Fruit fly (Drosophila melanogaster) whole organism, embryonic: ENCODE results near the gene ninaC.

Experiments
- Abd-B ChIP-seq: fragments of 200-800 bp; sonication (Bioruptor generic); optimal IDR thresholded peaks from 2 replicates; lab custom pipeline; 2018; ENCODE audit warnings: missing biosample characterization, mild to moderate bottlenecking, missing genetic modification characterization, moderate library complexity
- Antp ChIP-seq: fragments of 200-800 bp; sonication (Bioruptor generic); optimal IDR thresholded peaks from 3 replicates; lab custom pipeline; 2016; ENCODE audit warnings: missing biosample characterization, missing genetic modification characterization
- Awh ChIP-seq: fragments of 200-800 bp; sonication (Bioruptor generic); IDR thresholded peaks from 2 replicates; pipeline ENCODE4, ENCODE4 v1.3.6; 2022; ENCODE audit warnings: missing biosample characterization, missing genetic modification characterization
- B-H1 ChIP-seq: fragments of 200-800 bp; sonication (Bioruptor generic); IDR thresholded peaks from 3 replicates; pipeline ENCODE4 v1.3.6; 2022; ENCODE audit warnings: missing biosample characterization, missing genetic modification characterization
- CG10366 ChIP-seq: fragments of 200-800 bp; sonication (Bioruptor generic); IDR thresholded peaks from 2 replicates; pipeline ENCODE4 v1.3.6; 2022; ENCODE audit warnings: missing biosample characterization, missing genetic modification characterization
- CG10654 ChIP-seq: fragments of 200-800 bp; sonication (Bioruptor generic); optimal IDR thresholded peaks from 2 replicates; lab custom pipeline; 2016; ENCODE audit warnings: missing biosample characterization, missing genetic modification characterization
- CG12219 ChIP-seq: fragments of 200-800 bp; sonication (Bioruptor generic); optimal IDR thresholded peaks from 3 replicates; lab custom pipeline; 2018; ENCODE audit warnings: missing biosample characterization, mild to moderate bottlenecking, missing genetic modification characterization
- CG12391 ChIP-seq: fragments of 200-800 bp; sonication (Bioruptor generic); optimal IDR thresholded peaks from 3 replicates; lab custom pipeline; 2018; ENCODE audit warnings: missing biosample characterization, mild to moderate bottlenecking, missing genetic modification characterization, moderate library complexity
- CG13296 ChIP-seq: fragments of 200-800 bp; sonication (Bioruptor generic); optimal IDR thresholded peaks from 3 replicates; lab custom pipeline; 2018; ENCODE audit warnings: missing biosample characterization, mild to moderate bottlenecking, missing genetic modification characterization
- CG14441 ChIP-seq: fragments of 200-800 bp; sonication (Bioruptor generic); IDR thresholded peaks from 2 replicates; pipeline ENCODE4 v1.3.6; 2022; ENCODE audit warnings: missing biosample characterization, missing genetic modification characterization
- CG14667 ChIP-seq: fragments of 200-800 bp; sonication (Bioruptor generic); IDR thresholded peaks from 2 replicates; pipeline ENCODE4 v1.3.6; 2022; ENCODE audit warnings: missing biosample characterization, missing genetic modification characterization
- CG15011 ChIP-seq: fragments of 200-800 bp; sonication (Bioruptor generic); optimal IDR thresholded peaks from 3 replicates; lab custom pipeline; 2018; ENCODE audit warnings: missing biosample characterization, mild to moderate bottlenecking, missing genetic modification characterization
- CG17186 ChIP-seq: fragments of 200-800 bp; sonication (Bioruptor generic); optimal IDR thresholded peaks from 3 replicates; lab custom pipeline; 2017; ENCODE audit warnings: missing biosample characterization, missing genetic modification reagents, missing genetic modification characterization
- CG31441 ChIP-seq: fragments of 200-800 bp; sonication (Bioruptor generic); IDR thresholded peaks from 2 replicates; pipeline ENCODE4 v1.3.6; 2022; ENCODE audit warnings: missing biosample characterization, missing genetic modification characterization
- CG32772 ChIP-seq: fragments of 200-800 bp; sonication (Bioruptor generic); IDR thresholded peaks from 2 replicates; pipeline ENCODE4 v1.3.6; 2022; ENCODE audit warnings: missing biosample characterization, missing genetic modification characterization
- CG34422 ChIP-seq: fragments of 200-800 bp; sonication (Bioruptor generic); IDR thresholded peaks from 3 replicates; pipeline ENCODE4 v1.3.6; 2022; ENCODE audit warnings: missing biosample characterization, missing genetic modification characterization
- CG4730 ChIP-seq: fragments of 200-800 bp; sonication (Bioruptor generic); IDR thresholded peaks from 2 replicates; pipeline ENCODE4 v1.3.6; 2022; ENCODE audit warnings: missing biosample characterization, missing genetic modification characterization
- CG5245 ChIP-seq: fragments of 200-800 bp; sonication (Bioruptor generic); optimal IDR thresholded peaks from 3 replicates; lab custom pipeline; 2016; ENCODE audit warnings: missing biosample characterization, missing genetic modification characterization
- CG6272 ChIP-seq: fragments of 200-800 bp; sonication (Bioruptor generic); IDR thresholded peaks from 2 replicates; pipeline ENCODE4 v1.3.6; 2022; ENCODE audit warnings: missing biosample characterization, missing genetic modification characterization
- CG6654 ChIP-seq: fragments of 200-800 bp; sonication (Bioruptor generic); optimal IDR thresholded peaks from 2 replicates; lab custom pipeline; 2017; ENCODE audit warnings: missing biosample characterization, mild to moderate bottlenecking, missing genetic modification characterization
- CG6689 ChIP-seq: fragments of 200-800 bp; sonication (Bioruptor generic); IDR thresholded peaks from 2 replicates; pipeline ENCODE4 v1.3.6; 2022; ENCODE audit warnings: missing biosample characterization, missing genetic modification characterization
- CG8944 ChIP-seq: fragments of 200-800 bp; sonication (Bioruptor generic); optimal IDR thresholded peaks from 3 replicates; lab custom pipeline; 2016; ENCODE audit warnings: missing biosample characterization, missing genetic modification characterization
- Doc3 ChIP-seq: fragments of 200-800 bp; sonication (Bioruptor generic); IDR thresholded peaks from 3 replicates; pipeline ENCODE4 v1.3.6; 2022; ENCODE audit warnings: missing biosample characterization, missing genetic modification characterization; ENCODE audit not compliant: partially characterized antibody
- HHEX ChIP-seq: fragments of 200-800 bp; sonication (Bioruptor generic); optimal IDR thresholded peaks from 3 replicates; lab custom pipeline; 2017; ENCODE audit warnings: missing biosample characterization, mild to moderate bottlenecking, missing genetic modification characterization, missing genetic modification reagents
- Mes4 ChIP-seq: fragments of 200-800 bp; sonication (Bioruptor generic); optimal IDR thresholded peaks from 2 replicates; lab custom pipeline; 2016; ENCODE audit warnings: missing biosample characterization, missing genetic modification characterization
- Oaz ChIP-seq: fragments of 200-800 bp; sonication (Bioruptor generic); IDR thresholded peaks from 2 replicates; pipeline ENCODE4 v1.3.6; 2022; ENCODE audit warnings: missing biosample characterization, missing genetic modification characterization
- Oli ChIP-seq: fragments of 200-800 bp; sonication (Bioruptor generic); optimal IDR thresholded peaks from 2 replicates; lab custom pipeline; 2018; ENCODE audit warnings: missing biosample characterization, mild to moderate bottlenecking, missing genetic modification characterization, moderate library complexity
- Trl ChIP-seq, 3 experiments: fragments of >200 bp in 2 of 3; fragments of 200-800 bp in 1 of 3; sonication (Bioruptor generic) in 1 of 3; optimal IDR thresholded peaks; 2 replicates in 1 of 3; 3 replicates in 2 of 3; lab custom pipeline; 2016 to 2017; ENCODE audit warnings: missing biosample characterization in 1 of 3, missing genetic modification characterization in 1 of 3
- bab2 ChIP-seq: fragments of 200-800 bp; sonication (Bioruptor generic); optimal IDR thresholded peaks from 2 replicates; lab custom pipeline; 2016; ENCODE audit warnings: missing biosample characterization, missing genetic modification characterization
- br ChIP-seq: fragments of >200 bp; optimal IDR thresholded peaks from 2 replicates; lab custom pipeline; 2017
- chif ChIP-seq, 2 experiments: fragments of 200-800 bp; sonication (Bioruptor generic); optimal IDR thresholded peaks; 3 replicates each; lab custom pipeline; 2016; ENCODE audit warnings: missing biosample characterization in 2 of 2, missing genetic modification characterization in 2 of 2
- dmrt11E ChIP-seq: fragments of 200-800 bp; sonication (Bioruptor generic); optimal IDR thresholded peaks from 3 replicates; lab custom pipeline; 2018; ENCODE audit warnings: missing biosample characterization, mild to moderate bottlenecking, missing genetic modification characterization, moderate library complexity
- grn ChIP-seq: fragments of 200-800 bp; sonication (Bioruptor generic); optimal IDR thresholded peaks from 3 replicates; lab custom pipeline; 2017; ENCODE audit warnings: missing biosample characterization, missing genetic modification characterization
- hkb ChIP-seq, 2 experiments: fragments of 200-800 bp in 1 of 2; fragments of >200 bp in 1 of 2; sonication (Bioruptor generic) in 1 of 2; IDR thresholded peaks in 1 of 2; optimal IDR thresholded peaks in 1 of 2; 2 replicates each; pipeline versions ENCODE4 v1.3.6 to Lab custom; 2017 to 2022; ENCODE audit warnings: missing biosample characterization in 1 of 2, missing genetic modification characterization in 1 of 2
- lbe ChIP-seq: fragments of 200-800 bp; sonication (Bioruptor generic); optimal IDR thresholded peaks from 2 replicates; lab custom pipeline; 2016; ENCODE audit warnings: missing biosample characterization, mild to moderate bottlenecking, missing genetic modification characterization
- lmd ChIP-seq: fragments of 200-800 bp; sonication (Bioruptor generic); IDR thresholded peaks from 2 replicates; pipeline ENCODE4 v1.3.6; 2022; ENCODE audit warnings: missing biosample characterization, missing genetic modification characterization
- onecut ChIP-seq: fragments of 200-800 bp; sonication (Bioruptor generic); IDR thresholded peaks from 2 replicates; pipeline ENCODE4 v1.3.6; 2022; ENCODE audit warnings: missing biosample characterization, missing genetic modification characterization
- pan ChIP-seq, 4 experiments: fragments of >200 bp in 3 of 4; fragments of 200-800 bp in 1 of 4; sonication (Bioruptor generic) in 1 of 4; optimal IDR thresholded peaks in 3 of 4; IDR thresholded peaks in 1 of 4; 2 replicates each; pipeline versions ENCODE4 v1.3.6 to Lab custom; 2017 to 2022; ENCODE audit warnings: missing biosample characterization in 2 of 4, missing genetic modification characterization in 2 of 4, mixed read lengths in 1 of 4
- pnt ChIP-seq: fragments of 200-800 bp; sonication (Bioruptor generic); optimal IDR thresholded peaks from 3 replicates; lab custom pipeline; 2016; ENCODE audit warnings: missing biosample characterization, missing genetic modification characterization
- prd ChIP-seq, 3 experiments: fragments of >200 bp in 2 of 3; fragments of 200-800 bp in 1 of 3; sonication (Bioruptor generic) in 1 of 3; optimal IDR thresholded peaks in 2 of 3; IDR thresholded peaks in 1 of 3; 2 replicates in 2 of 3; 3 replicates in 1 of 3; pipeline versions ENCODE4 v1.3.6 to Lab custom; 2017 to 2022; ENCODE audit warnings: missing biosample characterization in 1 of 3, missing genetic modification characterization in 1 of 3
- ranshi ChIP-seq: fragments of 200-800 bp; sonication (Bioruptor generic); IDR thresholded peaks from 2 replicates; pipeline ENCODE4 v1.3.6; 2022; ENCODE audit warnings: missing biosample characterization, missing genetic modification characterization
- row ChIP-seq: fragments of 200-800 bp; sonication (Bioruptor generic); IDR thresholded peaks from 3 replicates; pipeline ENCODE4 v1.3.6; 2022; ENCODE audit warnings: missing biosample characterization, missing genetic modification characterization
- run ChIP-seq: fragments of 200-800 bp; sonication (Bioruptor generic); optimal IDR thresholded peaks from 3 replicates; lab custom pipeline; 2018; ENCODE audit warnings: missing biosample characterization, mild to moderate bottlenecking, missing genetic modification characterization
- sens-2 ChIP-seq: fragments of 200-800 bp; sonication (Bioruptor generic); IDR thresholded peaks from 2 replicates; pipeline ENCODE4 v1.3.6; 2022; ENCODE audit warnings: missing biosample characterization, missing genetic modification characterization
- slbo ChIP-seq: fragments of 200-800 bp; sonication (Bioruptor generic); IDR thresholded peaks from 2 replicates; pipeline ENCODE4 v1.3.6; 2022; ENCODE audit warnings: missing biosample characterization, missing genetic modification characterization
- so ChIP-seq: fragments of 200-800 bp; sonication (Bioruptor generic); IDR thresholded peaks from 3 replicates; pipeline ENCODE4 v1.3.6; 2022; ENCODE audit warnings: missing biosample characterization, missing genetic modification characterization
- ssp ChIP-seq: fragments of 200-800 bp; sonication (Bioruptor generic); IDR thresholded peaks from 2 replicates; pipeline ENCODE4 v1.3.6; 2022; ENCODE audit warnings: missing biosample characterization, missing genetic modification characterization
- vfl ChIP-seq: fragments of 200-800 bp; sonication (Bioruptor generic); optimal IDR thresholded peaks from 2 replicates; lab custom pipeline; 2016; ENCODE audit warnings: missing biosample characterization, missing genetic modification characterization
- zfh1 ChIP-seq: fragments of 200-800 bp; sonication (Bioruptor generic); IDR thresholded peaks from 3 replicates; pipeline ENCODE4 v1.3.6; 2022; ENCODE audit warnings: missing biosample characterization, missing genetic modification characterization

ninaC gene

dm6 chr2L:7376157-7376556 is 1.3 kb upstream of the ninaC start (continued):
- TF ChIP-seq CG12219 (GFP tag; lab: Kevin White, UChicago): peak; percentile 27
- peak; percentile 55 for TF ChIP-seq CG14441 (GFP tag; lab: Robert Waterston, UW)
- peak; percentile 49 for TF ChIP-seq lmd (GFP tag; lab: Robert Waterston, UW)
- TF ChIP-seq Abd-B (GFP tag; lab: Kevin White, UChicago): peak; percentile 27
- TF ChIP-seq Antp: peak; percentile 27
- no peak for TF ChIP-seq prd (optimal IDR thresholded peaks at IDR 0.05; lab: Kevin White, UChicago)
- peak; percentile 57; the same call in 2 of the 3 replicates for TF ChIP-seq prd (GFP tag; IDR thresholded peaks at IDR 0.05; lab: Robert Waterston, UW)
- peak; percentile 4 for TF ChIP-seq bab2 (GFP tag; lab: Kevin White, UChicago)
- peak; percentile 40 for TF ChIP-seq CG12391 (tag; lab: Kevin White, UChicago)
- TF ChIP-seq onecut (GFP tag; lab: Robert Waterston, UW): 0 out of 2 replicates have a peak, but pooled peaks have one; percentile 15
- peak; percentile 27; the same call in 1 of the 3 replicates for TF ChIP-seq B-H1
- no peak for TF ChIP-seq CG15011 (GFP tag; lab: Kevin White, UChicago)
- no peak for TF ChIP-seq CG14667 (GFP tag; lab: Robert Waterston, UW)
- peak; percentile 17; the same call in 1 of the 2 replicates for TF ChIP-seq CG6272 (GFP tag; lab: Robert Waterston, UW)
- TF ChIP-seq Trl (optimal IDR thresholded peaks at IDR 0.05; lab: Kevin White, UChicago): no peak
- peak; percentile 5 for TF ChIP-seq Trl (GFP tag; optimal IDR thresholded peaks at IDR 0.05; lab: Kevin White, UChicago)
- peak; percentile 19; the same call in 1 of the 2 replicates for TF ChIP-seq sens-2 (GFP tag; lab: Robert Waterston, UW)
- TF ChIP-seq Oaz (GFP tag; lab: Robert Waterston, UW): peak; percentile 39; the same call in 1 of the 2 replicates
- peak; percentile 15 for TF ChIP-seq CG8944
- TF ChIP-seq ssp (GFP tag; lab: Robert Waterston, UW): 0 out of 2 replicates have a peak, but pooled peaks have one; percentile 16
- peak; percentile 6 for TF ChIP-seq CG5245 (GFP tag; lab: Kevin White, UChicago)
- TF ChIP-seq Oli (tag; lab: Kevin White, UChicago): peak; percentile 30
- no peak for TF ChIP-seq CG6654
- peak; percentile 48; the same call in 2 of the 3 replicates for TF ChIP-seq so (GFP tag; lab: Robert Waterston, UW)
- peak; percentile 1 for TF ChIP-seq HHEX (GFP tag; lab: Kevin White, UChicago)
- peak; percentile 46; the same call in 1 of the 2 replicates for TF ChIP-seq ranshi (GFP tag; lab: Robert Waterston, UW)
- peak; percentile 39; the same call in 1 of the 2 replicates for TF ChIP-seq CG6689
- peak; percentile 2 for TF ChIP-seq CG10654 (GFP tag; lab: Kevin White, UChicago)
- TF ChIP-seq row: peak; percentile 63
- no peak for TF ChIP-seq vfl (GFP tag; lab: Kevin White, UChicago)
- TF ChIP-seq CG17186: no peak
- no peak for TF ChIP-seq dmrt11E (tag; lab: Kevin White, UChicago)
- TF ChIP-seq CG34422 (GFP tag; lab: Robert Waterston, UW): peak; percentile 16; the same call in 1 of the 3 replicates
- peak; percentile 22 to 23 for TF ChIP-seq chif (GFP tag; optimal IDR thresholded peaks at IDR 0.05; lab: Kevin White, UChicago)
- TF ChIP-seq CG32772: peak; percentile 24; the same call in 1 of the 2 replicates
- peak; percentile 48 for TF ChIP-seq CG31441 (GFP tag; lab: Robert Waterston, UW)
- no peak for TF ChIP-seq grn
- no peak for TF ChIP-seq br (lab: Kevin White, UChicago)
- no peak for TF ChIP-seq hkb (optimal IDR thresholded peaks at IDR 0.05; lab: Kevin White, UChicago)
- TF ChIP-seq hkb (GFP tag; IDR thresholded peaks at IDR 0.05; lab: Robert Waterston, UW): peak; percentile 77
- TF ChIP-seq CG4730 (GFP tag; lab: Robert Waterston, UW): peak; percentile 32; the same call in 1 of the 2 replicates
- TF ChIP-seq Awh (GFP tag; lab: Robert Waterston, UW): peak; percentile 43; the same call in 1 of the 2 replicates
- no peak for TF ChIP-seq pan (optimal IDR thresholded peaks at IDR 0.05; lab: Kevin White, UChicago)
- peak in 1 of 2 experiments; percentile 75 for TF ChIP-seq pan (GFP tag; optimal IDR thresholded peaks at IDR 0.05 in 1 of 2, IDR thresholded peaks at IDR 0.05 in 1 of 2)
- TF ChIP-seq Doc3 (GFP tag; lab: Robert Waterston, UW): no peak
- no peak for TF ChIP-seq CG13296 (GFP tag; lab: Kevin White, UChicago)
- peak; percentile 35 for TF ChIP-seq slbo (GFP tag; lab: Robert Waterston, UW)
- peak; percentile 32 for TF ChIP-seq pnt (GFP tag; lab: Kevin White, UChicago)
- peak; percentile 40 for TF ChIP-seq run
- TF ChIP-seq Mes4 (GFP tag; lab: Kevin White, UChicago): no peak
- peak; percentile 54; the same call in 1 of the 3 replicates for TF ChIP-seq zfh1
- TF ChIP-seq lbe (GFP tag; lab: Kevin White, UChicago): peak; percentile 1
- TF ChIP-seq CG10366 (GFP tag; lab: Robert Waterston, UW): peak; percentile 54
